Worm (Caenorhabditis elegans): ENCODE results near the gene F19F10.11.

Gene F19F10.11

ce11 chrV:7538018-7538417 lies 49.5 kb downstream of the F19F10.11 start, which contains the start of gene C54F6.12:
C54F6.12 (minus strand) TSS chrV:7538118.
- no peak for TF ChIP-seq unc-62 (GFP tag; optimal IDR thresholded peaks at IDR 0.05)

- no peak for TF ChIP-seq unc-62 (GFP tag; optimal IDR thresholded peaks at IDR 0.05)
These were observed 54.6 kb downstream of the F19F10.11 start, which contains the start of gene C54F6.3 for ce11 chrV:7532947-7533346. C54F6.3 (plus strand) TSS chrV:7533247.
